Fruit fly (Drosophila melanogaster): ENCODE results near the gene Gs1.
A peak's percentile ranks its signal among the peaks of the same experiment; 100 is the strongest.

The Gs1 gene

dm6 chr2L:143088-143487 lies 11.2 kb downstream of the Gs1 start, which contains the start of the genes CG31974 and CG11454:
Gene CG31974, minus strand, starts transcription at chr2L:143091.
Gene CG11454, plus strand, starts transcription at chr2L:143323.
- TF ChIP-seq Fer3 (tag; optimal IDR thresholded peaks at IDR 0.05) (peak; percentile 7), grn (GFP tag; optimal IDR thresholded peaks at IDR 0.05) (peak; percentile 93), CG11504 (tag; optimal IDR thresholded peaks at IDR 0.05) (no peak), CG2116 (GFP tag; optimal IDR thresholded peaks at IDR 0.05) (peak; percentile 29), Usf (GFP tag; optimal IDR thresholded peaks at IDR 0.05) (no peak), CG10267 (tag; optimal IDR thresholded peaks at IDR 0.05) (peak; percentile 34), org-1 (GFP tag; optimal IDR thresholded peaks at IDR 0.05) (no peak), Nf-YC (tag; optimal IDR thresholded peaks at IDR 0.05) (peak; percentile 9), Hr78 (GFP tag; optimal IDR thresholded peaks at IDR 0.05) (no peak), Hmr (GFP tag; optimal IDR thresholded peaks at IDR 0.05) (peak; percentile 7), h (optimal IDR thresholded peaks at IDR 0.05) (no peak), usp (GFP tag; optimal IDR thresholded peaks at IDR 0.05) (no peak), bbx (GFP tag; IDR thresholded peaks at IDR 0.05; ENCODE audit: partially characterized antibody) (peak; percentile 88), hbn (GFP tag; IDR thresholded peaks at IDR 0.05; ENCODE audit: partially characterized antibody) (peak; percentile 92), Sry-δ (GFP tag; optimal IDR thresholded peaks at IDR 0.05) (peak; percentile 90), trem (tag; optimal IDR thresholded peaks at IDR 0.05) (peak; percentile 35), cad (GFP tag; optimal IDR thresholded peaks at IDR 0.05) (no peak), CG17912 (GFP tag; optimal IDR thresholded peaks at IDR 0.05) (no peak), row (GFP tag; IDR thresholded peaks at IDR 0.05) (peak; percentile 45; the same call in 1 of the 3 replicates), HLHmδ (GFP tag; optimal IDR thresholded peaks at IDR 0.05) (no peak), CG12236 (GFP tag; optimal IDR thresholded peaks at IDR 0.05) (no peak), schlank (tag; optimal IDR thresholded peaks at IDR 0.05) (no peak), knrl (GFP tag; IDR thresholded peaks at IDR 0.05; ENCODE audit: partially characterized antibody) (peak; percentile 87), pum (GFP tag; optimal IDR thresholded peaks at IDR 0.05) (peak; percentile 0), CG5180 (GFP tag; optimal IDR thresholded peaks at IDR 0.05) (peak; percentile 67), CG8290 (GFP tag; optimal IDR thresholded peaks at IDR 0.05) (no peak), CG8290 (tag; optimal IDR thresholded peaks at IDR 0.05) (peak in 1 of 2 experiments; percentile 49), CG3995 (GFP tag; optimal IDR thresholded peaks at IDR 0.05) (peak; percentile 38), chinmo (GFP tag; IDR thresholded peaks at IDR 0.05; ENCODE audit: partially characterized antibody) (peak; percentile 92; the same call in 3 of the 4 replicates), CG3163 (GFP tag; optimal IDR thresholded peaks at IDR 0.05) (no peak), Atf-2 (GFP tag; optimal IDR thresholded peaks at IDR 0.05) (no peak), HLH3B (GFP tag; IDR thresholded peaks at IDR 0.05) (no peak), Dip2 (GFP tag; IDR thresholded peaks at IDR 0.05) (no peak), CG15479 (GFP tag; optimal IDR thresholded peaks at IDR 0.05) (no peak), Side (GFP tag; optimal IDR thresholded peaks at IDR 0.05) (peak; percentile 38), HmgZ (tag; optimal IDR thresholded peaks at IDR 0.05) (peak; percentile 61), lmd (GFP tag; IDR thresholded peaks at IDR 0.05) (no peak), CG34376 (GFP tag; optimal IDR thresholded peaks at IDR 0.05) (peak; percentile 4), pfk (GFP tag; optimal IDR thresholded peaks at IDR 0.05) (no peak), CG42726 (GFP tag; IDR thresholded peaks at IDR 0.05; ENCODE audit: partially characterized antibody) (peak; percentile 53; the same call in 1 of the 2 replicates), CG12659 (GFP tag; optimal IDR thresholded peaks at IDR 0.05) (peak; percentile 28), cato (GFP tag; optimal IDR thresholded peaks at IDR 0.05; ENCODE audit: borderline replicate concordance) (no peak), ase (GFP tag; IDR thresholded peaks at IDR 0.05) (no peak), zen2 (GFP tag; IDR thresholded peaks at IDR 0.05; ENCODE audit: partially characterized antibody) (peak; percentile 78), Camta (GFP tag; optimal IDR thresholded peaks at IDR 0.05) (no peak), fu2 (GFP tag; optimal IDR thresholded peaks at IDR 0.05) (no peak), CG7987 (GFP tag; optimal IDR thresholded peaks at IDR 0.05) (peak; percentile 14), br (optimal IDR thresholded peaks at IDR 0.05) (no peak), gt (GFP tag; IDR thresholded peaks at IDR 0.05) (no peak), NC2β (GFP tag; optimal IDR thresholded peaks at IDR 0.05) (no peak), CG17802 (tag; optimal IDR thresholded peaks at IDR 0.05) (no peak)

Measured in whole organism, embryonic.